Worm (Caenorhabditis elegans): Measurements from ENCODE around the gene col-20.

Gene col-20

DNA sequence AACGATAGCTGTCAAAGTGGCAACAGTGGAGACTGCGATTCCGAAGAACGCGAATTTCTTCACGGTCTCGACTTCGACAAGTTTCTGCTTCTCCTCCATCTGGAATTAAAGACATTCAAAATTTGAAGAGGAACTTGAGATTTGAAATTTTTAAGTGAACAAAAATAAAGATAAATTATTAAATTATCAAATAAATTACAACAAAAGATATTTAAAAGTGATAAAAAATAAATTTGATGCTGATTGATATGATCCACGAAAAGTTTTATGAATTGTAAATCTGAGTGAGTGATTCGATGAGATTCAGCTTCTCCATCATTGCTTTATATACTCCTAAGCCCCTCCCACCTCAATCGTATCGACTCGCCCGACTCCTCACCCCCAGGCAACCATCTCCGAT, 3.1 kb downstream of the col-20 start, which contains the start of gene col-17 (continued):
- TF ChIP-seq ceh-62 (tag; optimal IDR thresholded peaks at IDR 0.05), result no peak
- TF ChIP-seq nhr-25 (tag; optimal IDR thresholded peaks at IDR 0.05; ENCODE audit: borderline replicate concordance, insufficient read depth), result no peak
- no peak for TF ChIP-seq ztf-11 (tag; optimal IDR thresholded peaks at IDR 0.05)
- no peak for TF ChIP-seq unc-39 (tag; optimal IDR thresholded peaks at IDR 0.05)

DNA sequence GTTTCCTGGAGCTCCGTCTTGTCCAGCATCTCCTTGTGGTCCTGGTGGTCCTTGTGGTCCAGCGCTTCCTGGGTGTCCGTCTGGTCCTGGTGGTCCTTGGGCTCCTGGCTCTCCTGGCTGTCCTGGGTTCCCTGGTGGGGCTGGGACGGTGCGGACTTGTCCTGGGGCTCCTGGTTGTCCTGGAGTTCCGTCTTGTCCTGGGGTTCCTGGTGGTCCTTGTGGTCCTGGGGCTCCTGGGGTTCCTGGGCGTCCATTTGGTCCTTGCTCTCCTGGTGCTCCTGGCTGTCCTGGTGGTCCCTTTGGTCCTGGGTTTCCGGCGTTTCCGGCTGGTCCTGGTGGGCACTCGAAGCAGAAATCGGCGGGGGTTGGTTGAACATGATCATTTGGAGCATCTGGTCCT, 3.8 kb downstream of the col-20 start:
- TF ChIP-seq set-16 (GFP tag; IDR thresholded peaks at IDR 0.05) (peak; percentile 97), snpc-1.2 (GFP tag; IDR thresholded peaks at IDR 0.05) (0 out of 2 replicates have a peak, but pooled peaks have one; percentile 23)

DNA sequence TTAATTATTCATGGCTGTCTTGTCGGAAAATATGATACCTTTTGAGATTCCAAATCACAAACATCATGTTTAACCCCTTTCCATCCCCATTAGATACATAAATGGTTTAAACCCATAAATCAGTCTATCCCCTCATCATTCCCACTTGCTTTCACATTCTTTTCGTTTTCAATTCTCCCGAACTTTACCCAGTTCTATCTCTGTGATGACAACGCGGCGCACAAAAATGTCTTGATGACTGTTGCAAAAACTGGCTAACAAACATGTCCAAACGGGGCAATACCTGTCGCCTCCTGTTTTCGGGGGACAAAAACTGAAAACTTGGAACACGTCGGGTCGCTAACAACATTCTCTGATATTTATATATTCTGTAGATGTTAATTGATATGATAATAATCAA, 4.5 kb downstream of the col-20 start:
- no peak for TF ChIP-seq cey-2 (tag; optimal IDR thresholded peaks at IDR 0.05; ENCODE audit: borderline replicate concordance, insufficient read depth)
- TF ChIP-seq ceh-20 (GFP tag; IDR thresholded peaks at IDR 0.05), result no peak
- no peak for TF ChIP-seq spr-1 (tag; optimal IDR thresholded peaks at IDR 0.05)
- no peak for TF ChIP-seq lim-7 (GFP tag; IDR thresholded peaks at IDR 0.05)
- peak; percentile 73 for TF ChIP-seq aha-1 (tag)
- no peak for TF ChIP-seq nhr-76 (tag; optimal IDR thresholded peaks at IDR 0.05)
- no peak for TF ChIP-seq dmd-9 (GFP tag; IDR thresholded peaks at IDR 0.05)
- no peak for TF ChIP-seq Y75B8A.6 (GFP tag; IDR thresholded peaks at IDR 0.05)
- no peak for TF ChIP-seq ceh-32 (tag; optimal IDR thresholded peaks at IDR 0.05; ENCODE audit: poor library complexity)
- TF ChIP-seq ctbp-1 (GFP tag; IDR thresholded peaks at IDR 0.05), result no peak
- no peak for TF ChIP-seq lin-38 (GFP tag; IDR thresholded peaks at IDR 0.05)
- TF ChIP-seq attf-4 (tag; optimal IDR thresholded peaks at IDR 0.05), result no peak
- no peak for TF ChIP-seq skn-1 (tag; optimal IDR thresholded peaks at IDR 0.05)
- no peak for TF ChIP-seq daf-16 (GFP tag; optimal IDR thresholded peaks at IDR 0.05)
- no peak for TF ChIP-seq daf-16 (tag; optimal IDR thresholded peaks at IDR 0.05)
- TF ChIP-seq dpl-1 (GFP tag; optimal IDR thresholded peaks at IDR 0.05), result peak; percentile 16
- no peak for TF ChIP-seq ceh-62 (tag; optimal IDR thresholded peaks at IDR 0.05)
- TF ChIP-seq D1046.2 (GFP tag; IDR thresholded peaks at IDR 0.05), result no peak
- peak; percentile 82 for TF ChIP-seq ama-1 (optimal IDR thresholded peaks at IDR 0.05)
- no peak for TF ChIP-seq daf-19 (GFP tag; conservative IDR thresholded peaks at IDR 0.05)
- no peak for TF ChIP-seq nhr-102 (tag; optimal IDR thresholded peaks at IDR 0.05)
- peak; percentile 71 for TF ChIP-seq hlh-11 (tag; optimal IDR thresholded peaks at IDR 0.05)
- no peak for TF ChIP-seq ceh-44 (GFP tag; IDR thresholded peaks at IDR 0.05)
- TF ChIP-seq madf-5 (GFP tag; IDR thresholded peaks at IDR 0.05), result 0 out of 4 replicates have a peak, but pooled peaks of 1 of the 2 experiments have one; percentile 16
- TF ChIP-seq lir-3 (tag; optimal IDR thresholded peaks at IDR 0.05), result no peak
- no peak for TF ChIP-seq tra-1 (GFP tag; IDR thresholded peaks at IDR 0.05)
- TF ChIP-seq mes-2 (tag; optimal IDR thresholded peaks at IDR 0.05; ENCODE audit: poor library complexity, severe bottlenecking), result no peak
- TF ChIP-seq unc-62 (GFP tag; optimal IDR thresholded peaks at IDR 0.05 in 1 of 2), result no peak
- no peak for TF ChIP-seq unc-62 (tag; optimal IDR thresholded peaks at IDR 0.05)
- TF ChIP-seq nhr-48 (tag; optimal IDR thresholded peaks at IDR 0.05), result peak; percentile 45
- no peak for TF ChIP-seq nhr-77 (tag; optimal IDR thresholded peaks at IDR 0.05)
- TF ChIP-seq php-3 (GFP tag; IDR thresholded peaks at IDR 0.05), result no peak
- no peak for TF ChIP-seq Y5F2A.4 (GFP tag; optimal IDR thresholded peaks at IDR 0.05)
- TF ChIP-seq zfp-3 (GFP tag; conservative IDR thresholded peaks at IDR 0.05), result no peak
- TF ChIP-seq T26A8.4 (GFP tag; IDR thresholded peaks at IDR 0.05), result peak; percentile 52; the same call in 1 of the 2 replicates
- TF ChIP-seq nhr-28 (tag; optimal IDR thresholded peaks at IDR 0.05), result peak; percentile 42
- TF ChIP-seq ztf-7 (tag; optimal IDR thresholded peaks at IDR 0.05), result no peak
- no peak for TF ChIP-seq nhr-237 (tag; optimal IDR thresholded peaks at IDR 0.05)
- peak; percentile 65 for TF ChIP-seq mxl-3 (GFP tag; optimal IDR thresholded peaks at IDR 0.05)
- no peak for TF ChIP-seq mdl-1 (tag; optimal IDR thresholded peaks at IDR 0.05)
